Worm (Caenorhabditis elegans): ENCODE measurements around the gene Y38F1A.1.

DNA sequence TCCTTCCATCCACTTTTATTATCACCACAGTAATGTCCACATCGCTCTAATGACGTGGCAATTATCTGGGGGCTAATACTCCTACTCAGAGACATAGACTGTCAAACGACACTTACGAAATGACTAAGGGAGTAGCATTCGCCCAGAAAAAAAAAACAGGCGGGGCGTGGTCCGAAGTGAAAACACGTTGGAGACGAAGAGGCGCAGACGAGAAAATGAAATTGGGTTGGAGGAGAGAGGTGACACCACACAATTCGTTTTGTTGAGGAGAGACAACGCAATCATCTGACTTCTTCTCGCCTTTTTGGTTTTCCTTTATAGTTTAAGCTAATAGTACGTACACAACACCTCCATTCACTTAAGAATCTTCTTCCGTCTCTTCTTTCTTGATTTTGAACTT, 15.4 kb downstream of the Y38F1A.1 start:
- TF ChIP-seq flt-1 (GFP tag; IDR thresholded peaks at IDR 0.05) (no peak), T22C8.4 (GFP tag; IDR thresholded peaks at IDR 0.05) (no peak), med-1 (GFP tag; optimal IDR thresholded peaks at IDR 0.05; ENCODE audit: insufficient read depth) (no peak), cog-1 (tag; optimal IDR thresholded peaks at IDR 0.05) (no peak), ref-1 (GFP tag; conservative IDR thresholded peaks at IDR 0.05) (no peak), klf-2 (GFP tag; conservative IDR thresholded peaks at IDR 0.05) (no peak), ztf-23 (GFP tag; IDR thresholded peaks at IDR 0.05) (no peak), tab-1 (GFP tag; IDR thresholded peaks at IDR 0.05) (no peak)

Measured in whole organism, midembryonic.